Worm (Caenorhabditis elegans): ENCODE data around the gene C33G3.5.

DNA sequence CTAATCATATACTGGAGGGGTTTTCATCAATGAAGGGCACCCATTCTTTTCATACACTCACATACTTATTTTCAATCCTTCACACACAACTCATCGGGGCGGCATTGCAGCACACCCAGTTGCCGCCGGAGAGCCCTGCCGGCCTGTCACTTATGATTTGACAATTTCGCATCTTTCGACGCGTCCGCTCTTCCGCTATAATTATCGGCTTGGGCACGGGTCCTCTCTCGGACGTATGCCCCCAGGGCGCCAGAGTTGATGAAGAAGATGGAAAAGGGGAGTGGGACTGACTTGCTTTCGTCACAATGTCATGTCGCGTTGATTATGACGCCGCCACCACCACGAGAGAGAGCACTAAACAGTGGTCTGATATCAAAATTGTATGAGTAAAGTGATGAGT is 34.1 kb downstream of the C33G3.5 start:
- TF ChIP-seq unc-39 (tag; optimal IDR thresholded peaks at IDR 0.05) (no peak), aly-2 (tag; optimal IDR thresholded peaks at IDR 0.05) (no peak), elt-1 (tag; optimal IDR thresholded peaks at IDR 0.05) (no peak), nhr-237 (tag; optimal IDR thresholded peaks at IDR 0.05) (no peak), fos-1 (tag; optimal IDR thresholded peaks at IDR 0.05) (no peak), lin-15B (tag; optimal IDR thresholded peaks at IDR 0.05) (no peak), ceh-16 (tag; optimal IDR thresholded peaks at IDR 0.05) (no peak), nhr-77 (tag; optimal IDR thresholded peaks at IDR 0.05) (no peak)
